Worm (Caenorhabditis elegans) whole organism, L3 larva: Measurements from ENCODE around the gene srm-4.
"Not testable (repeated sequence)": the region's sequence is repeated elsewhere in the genome, so short reads cannot be mapped to it uniquely, and the experiment has no call there.

Source experiments
- fos-1 ChIP-seq: fragments of 150-350 bp; optimal IDR thresholded peaks from 2 replicates; lab custom pipeline; 2014; ENCODE audit warnings: missing biosample characterization, missing genetic modification characterization
- jun-1 ChIP-seq: fragments of 150-350 bp; optimal IDR thresholded peaks from 2 replicates; lab custom pipeline; 2014; ENCODE audit warnings: missing biosample characterization, missing genetic modification reagents, missing genetic modification characterization
- mdl-1 ChIP-seq: fragments of 150-350 bp; optimal IDR thresholded peaks from 2 replicates; lab custom pipeline; 2014; ENCODE audit warnings: missing biosample characterization, missing genetic modification characterization
- nhr-11 ChIP-seq: fragments of 150-350 bp; optimal IDR thresholded peaks from 2 replicates; lab custom pipeline; 2014; ENCODE audit warnings: missing biosample characterization, missing genetic modification characterization
- nhr-28 ChIP-seq: fragments of 150-350 bp; optimal IDR thresholded peaks from 2 replicates; lab custom pipeline; 2014; ENCODE audit warnings: missing biosample characterization, missing genetic modification characterization
- nhr-76 ChIP-seq: fragments of 150-350 bp; sonication (generic microtip); optimal IDR thresholded peaks from 5 replicates; lab custom pipeline; 2014; ENCODE audit warnings: missing biosample characterization, missing genetic modification characterization
- zag-1 ChIP-seq: fragments of 150-350 bp; optimal IDR thresholded peaks from 2 replicates; lab custom pipeline; 2014; ENCODE audit warnings: missing biosample characterization, missing genetic modification characterization
- ztf-11 ChIP-seq: fragments of 150-350 bp; optimal IDR thresholded peaks from 2 replicates; lab custom pipeline; 2014; ENCODE audit warnings: missing biosample characterization, missing genetic modification characterization

DNA sequence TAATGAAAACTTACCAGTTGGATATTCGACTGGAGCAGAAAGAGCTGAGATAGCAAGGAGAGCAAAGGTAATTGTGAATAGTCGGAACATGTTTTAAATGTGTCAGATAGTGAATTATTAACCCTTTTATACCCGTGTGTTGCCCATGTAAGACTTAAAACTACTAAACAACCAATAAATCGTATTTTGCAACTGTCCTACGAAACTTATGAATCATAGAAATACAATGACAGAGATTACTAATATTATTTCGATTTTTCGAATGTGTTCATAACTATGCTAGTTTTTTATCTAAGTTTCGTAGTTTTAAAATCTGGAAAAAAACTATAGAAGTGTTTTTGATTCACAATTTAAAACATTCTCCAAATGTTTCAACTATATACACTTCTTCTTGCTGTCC lies 26.4 kb upstream of the srm-4 start, which contains the start of gene spig-4:
- TF ChIP-seq fos-1 (tag; lab: Kevin White, UChicago); nhr-11 (tag; lab: Kevin White, UChicago); zag-1 (tag; lab: Kevin White, UChicago); jun-1 (tag; lab: Kevin White, UChicago); ztf-11; mdl-1 (tag; lab: Kevin White, UChicago); nhr-76; nhr-28 (tag; lab: Kevin White, UChicago): not testable (repeated sequence)
